Fruit fly (Drosophila melanogaster): Measurements from ENCODE around the gene TpnC73F.
A peak's percentile ranks its signal among the peaks of the same experiment; 100 is the strongest.

DNA sequence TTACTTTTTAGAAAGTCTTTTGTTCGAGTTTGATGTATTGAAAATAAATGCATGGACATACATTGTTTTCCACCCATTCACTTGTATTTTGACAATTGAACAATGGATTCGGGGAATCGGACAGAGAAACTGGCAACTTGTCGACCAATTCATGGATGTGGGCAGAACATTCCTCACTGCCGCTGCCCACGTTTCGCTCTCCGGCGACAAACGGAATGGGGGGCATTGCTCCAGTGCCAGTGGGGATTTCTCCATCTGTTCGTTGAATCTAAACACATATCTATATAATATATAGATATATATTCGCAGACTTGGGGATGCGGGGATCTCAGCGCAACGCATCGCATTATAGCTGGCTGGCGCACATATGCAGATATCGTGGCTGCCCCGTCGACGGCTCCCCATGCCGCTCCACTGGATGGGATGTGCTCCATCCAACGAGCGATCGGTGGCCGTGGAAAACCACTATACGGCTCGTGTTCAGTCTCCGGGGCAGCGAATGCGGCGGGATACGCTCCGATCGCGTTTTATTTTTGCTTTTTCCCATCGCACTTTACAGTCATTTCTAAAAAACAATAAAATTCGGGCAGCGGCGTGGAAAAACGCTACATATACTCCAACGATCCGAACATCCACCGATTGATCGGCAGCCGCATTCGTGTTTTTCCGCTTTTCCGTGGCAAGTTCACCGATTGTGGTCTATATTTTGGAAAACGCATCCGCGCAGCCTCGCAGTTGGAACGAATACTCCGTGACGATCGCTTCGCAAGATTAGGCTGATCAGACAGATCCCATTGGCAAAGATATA is at the start of gene TpnC73F:
- TF ChIP-seq EcR (GFP tag; optimal IDR thresholded peaks at IDR 0.05) (no peak), CG8301 (tag; optimal IDR thresholded peaks at IDR 0.05) (no peak), CG8159 (tag; optimal IDR thresholded peaks at IDR 0.05) (no peak), CG34367 (tag; optimal IDR thresholded peaks at IDR 0.05) (no peak), Ets98B (GFP tag; IDR thresholded peaks at IDR 0.05) (no peak), CG32121 (GFP tag; IDR thresholded peaks at IDR 0.05) (peak; percentile 28; the same call in 1 of the 2 replicates), CG13204 (GFP tag; optimal IDR thresholded peaks at IDR 0.05) (no peak), Pif1B (GFP tag; optimal IDR thresholded peaks at IDR 0.05) (no peak)

Measured in whole organism, pupa.